Worm (Caenorhabditis elegans): ENCODE results near the gene nasp-1.
"Not testable (repeated sequence)": the region's sequence is repeated elsewhere in the genome, so short reads cannot be mapped to it uniquely, and the experiment has no call there.

The nasp-1 gene

DNA sequence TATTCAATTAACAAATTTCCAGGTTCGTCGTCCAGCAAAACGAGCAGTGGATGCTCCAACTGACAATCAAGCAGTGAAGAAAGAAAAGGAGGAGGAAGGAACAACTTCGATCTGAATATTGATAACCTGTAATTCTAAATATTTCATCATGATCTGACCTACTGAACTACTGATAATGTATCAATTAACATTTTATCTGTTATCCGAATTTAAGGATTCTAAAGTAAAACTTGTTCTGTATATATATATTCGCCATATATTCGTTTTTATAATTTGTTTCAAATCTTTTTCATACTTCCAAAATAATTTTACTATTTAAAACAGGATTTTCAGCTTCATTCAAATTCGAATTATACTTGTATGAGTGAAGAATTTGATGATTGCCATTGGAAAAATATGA is 1.4 kb downstream of the nasp-1 start, which contains the start of gene apc-17:
Gene apc-17, plus strand, starts transcription at position 301 of the 400 bp plus-strand sequence.
- TF ChIP-seq nhr-77 (tag; optimal IDR thresholded peaks at IDR 0.05) (no peak), lin-15B (tag; optimal IDR thresholded peaks at IDR 0.05) (no peak)

DNA sequence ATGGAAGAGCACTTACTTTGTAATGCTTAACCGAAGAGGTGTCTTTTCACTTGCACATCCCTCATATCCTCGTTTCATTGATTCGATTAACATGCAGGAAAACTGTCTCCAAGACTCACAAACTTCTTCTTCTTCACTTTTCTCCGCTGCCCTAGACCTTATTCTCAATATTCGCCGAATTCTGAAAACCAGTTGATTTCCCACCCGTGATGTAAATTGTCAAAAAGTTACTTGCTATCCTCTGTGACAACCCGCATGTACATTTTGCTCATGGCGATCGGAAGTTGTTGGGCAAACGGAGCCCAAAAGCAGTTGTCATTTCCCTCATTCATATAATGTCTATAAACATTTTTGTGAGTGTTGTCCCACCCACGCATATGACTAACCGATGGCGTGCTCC is 4.0 kb downstream of the nasp-1 start:
- TF ChIP-seq mab-9 (GFP tag; IDR thresholded peaks at IDR 0.05) (no peak), ceh-90 (tag; optimal IDR thresholded peaks at IDR 0.05) (no peak), ztf-4 (tag; optimal IDR thresholded peaks at IDR 0.05) (no peak), lin-39 (tag; optimal IDR thresholded peaks at IDR 0.05) (no peak), unc-86 (tag; optimal IDR thresholded peaks at IDR 0.05) (no peak), unc-98 (GFP tag; IDR thresholded peaks at IDR 0.05) (no peak), mep-1 (tag; optimal IDR thresholded peaks at IDR 0.05) (no peak), C16A3.4 (tag; optimal IDR thresholded peaks at IDR 0.05) (no peak), fos-1 (tag; optimal IDR thresholded peaks at IDR 0.05) (no peak), fkh-10 (GFP tag; optimal IDR thresholded peaks at IDR 0.05) (no peak), zip-4 (GFP tag; optimal IDR thresholded peaks at IDR 0.05) (no peak), jun-1 (tag; optimal IDR thresholded peaks at IDR 0.05) (no peak), egl-13 (tag; optimal IDR thresholded peaks at IDR 0.05) (no peak), aha-1 (tag; optimal IDR thresholded peaks at IDR 0.05) (no peak), isw-1 (GFP tag; IDR thresholded peaks at IDR 0.05) (no peak), nhr-77 (tag; optimal IDR thresholded peaks at IDR 0.05) (no peak), ceh-63 (GFP tag; optimal IDR thresholded peaks at IDR 0.05) (no peak), mef-2 (tag; optimal IDR thresholded peaks at IDR 0.05) (no peak), unc-30 (tag; optimal IDR thresholded peaks at IDR 0.05) (no peak), snpc-4 (tag; optimal IDR thresholded peaks at IDR 0.05) (no peak)

DNA sequence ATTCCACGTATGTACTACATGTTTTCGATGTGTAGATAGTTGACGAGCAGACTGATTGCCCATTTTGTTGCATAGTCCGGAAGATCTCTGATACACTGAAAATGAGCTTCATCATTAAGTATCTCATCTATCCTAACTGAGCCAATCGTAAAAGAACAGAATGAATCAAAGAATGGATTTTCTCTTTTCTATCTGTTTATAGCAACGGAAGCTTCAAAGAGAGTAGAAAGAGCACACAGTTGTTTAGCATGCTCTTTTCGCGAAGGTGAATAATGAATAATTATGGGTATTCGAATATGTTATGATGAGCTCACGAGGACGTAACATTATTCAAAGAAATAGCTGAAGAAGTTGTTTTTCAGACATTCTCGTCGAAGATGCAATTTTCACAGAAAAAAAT is 4.7 kb downstream of the nasp-1 start, which contains the start of gene glb-4:
Gene glb-4, minus strand, starts transcription at position 101 of the 400 bp plus-strand sequence.
- TF ChIP-seq aha-1 (tag; optimal IDR thresholded peaks at IDR 0.05) (no peak), tlp-1 (tag; optimal IDR thresholded peaks at IDR 0.05) (no peak), nhr-85 (tag) (no peak), fkh-10 (GFP tag; optimal IDR thresholded peaks at IDR 0.05) (peak; percentile 7), unc-30 (tag; optimal IDR thresholded peaks at IDR 0.05) (no peak), zip-4 (GFP tag; optimal IDR thresholded peaks at IDR 0.05) (no peak), hlh-4 (tag; optimal IDR thresholded peaks at IDR 0.05) (no peak), nhr-76 (tag; optimal IDR thresholded peaks at IDR 0.05) (no peak), hpl-2 (GFP tag; optimal IDR thresholded peaks at IDR 0.05) (no peak), lin-15B (tag; optimal IDR thresholded peaks at IDR 0.05) (no peak), sox-4 (tag; optimal IDR thresholded peaks at IDR 0.05) (no peak), nhr-84 (tag; optimal IDR thresholded peaks at IDR 0.05) (no peak), nhr-71 (tag; optimal IDR thresholded peaks at IDR 0.05) (peak; percentile 18), xbp-1 (tag; optimal IDR thresholded peaks at IDR 0.05) (no peak), unc-86 (tag; optimal IDR thresholded peaks at IDR 0.05) (peak; percentile 21), ceh-90 (tag; optimal IDR thresholded peaks at IDR 0.05) (no peak), lin-14 (GFP tag; optimal IDR thresholded peaks at IDR 0.05) (peak; percentile 57), nhr-77 (tag; optimal IDR thresholded peaks at IDR 0.05) (no peak)

DNA sequence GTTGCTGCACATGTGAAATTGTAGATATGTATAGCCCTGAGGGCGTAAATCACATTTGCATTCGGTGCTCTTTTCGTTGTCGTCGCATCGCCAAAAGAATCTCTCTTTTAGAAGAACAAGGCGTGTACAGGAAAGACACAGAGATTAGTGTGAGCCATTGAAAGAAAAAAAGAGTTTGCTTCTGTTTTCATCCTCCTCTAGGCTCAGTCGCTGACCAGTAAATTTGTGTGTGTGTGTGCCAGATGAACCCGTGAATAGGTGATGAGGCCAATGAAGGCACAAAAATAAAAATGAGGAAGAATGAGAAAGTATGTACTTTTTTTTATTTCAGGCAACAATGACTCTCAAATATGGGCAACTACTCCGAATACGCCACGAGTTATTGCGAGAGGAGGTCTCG is 6.0 kb downstream of the nasp-1 start, which contains the start of gene mat-2:
Gene mat-2, plus strand, starts transcription at position 301 of the 400 bp plus-strand sequence.
- no peak for TF ChIP-seq efl-1 (optimal IDR thresholded peaks at IDR 0.05)
- peak in 1 of 2 experiments; percentile 68 for TF ChIP-seq efl-1 (GFP tag; optimal IDR thresholded peaks at IDR 0.05 in 1 of 2)
- no peak for TF ChIP-seq ztf-11 (tag; optimal IDR thresholded peaks at IDR 0.05)
- TF ChIP-seq nhr-20 (tag; optimal IDR thresholded peaks at IDR 0.05) = no peak
- TF ChIP-seq tlp-1 (tag; optimal IDR thresholded peaks at IDR 0.05) = no peak

DNA sequence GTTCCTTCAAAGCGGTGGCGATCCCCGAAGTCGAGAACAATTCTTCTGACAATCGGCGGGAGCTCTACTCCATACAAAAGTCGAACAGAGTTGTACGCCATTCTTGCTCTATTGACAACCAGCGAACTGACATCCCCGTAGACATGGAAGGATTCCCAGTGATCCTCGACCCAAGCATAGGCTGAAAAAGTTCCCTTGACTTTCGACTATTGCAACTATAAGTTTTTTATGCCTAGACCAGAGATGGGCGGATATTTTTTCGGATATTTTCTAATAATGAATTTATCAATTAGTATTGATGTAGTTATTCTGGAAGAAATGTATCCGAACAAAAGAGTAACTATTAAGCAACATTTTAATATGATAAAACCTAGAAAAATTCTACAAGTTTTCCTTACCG is 15.4 kb downstream of the nasp-1 start, which contains the start of gene W10C6.2:
Gene W10C6.2, minus strand, starts transcription at position 101 of the 400 bp plus-strand sequence.
- TF ChIP-seq Y116A8C.19 (tag; optimal IDR thresholded peaks at IDR 0.05; ENCODE audit: borderline replicate concordance); sptf-1 (tag; optimal IDR thresholded peaks at IDR 0.05); fkh-4 (tag; optimal IDR thresholded peaks at IDR 0.05; ENCODE audit: borderline replicate concordance): not testable (repeated sequence)
